Worm (Caenorhabditis elegans): Measurements from ENCODE around the gene Y113G7A.12.

- no peak for TF ChIP-seq elt-2 (tag; optimal IDR thresholded peaks at IDR 0.05)
- TF ChIP-seq ceh-22 (tag; optimal IDR thresholded peaks at IDR 0.05) = no peak
- TF ChIP-seq T23F11.4 (GFP tag; optimal IDR thresholded peaks at IDR 0.05) = no peak
- no peak for TF ChIP-seq hlh-30 (tag; optimal IDR thresholded peaks at IDR 0.05; ENCODE audit: insufficient read depth)
- TF ChIP-seq nfya-1 (tag; optimal IDR thresholded peaks at IDR 0.05) = no peak
Observed at ce11 chrV:20158223-20158622, 15.8 kb downstream of the Y113G7A.12 start, which contains the start of gene F19B2.6.
